Fruit fly (Drosophila melanogaster): ENCODE measurements around the gene ttk.

Gene ttk

DNA sequence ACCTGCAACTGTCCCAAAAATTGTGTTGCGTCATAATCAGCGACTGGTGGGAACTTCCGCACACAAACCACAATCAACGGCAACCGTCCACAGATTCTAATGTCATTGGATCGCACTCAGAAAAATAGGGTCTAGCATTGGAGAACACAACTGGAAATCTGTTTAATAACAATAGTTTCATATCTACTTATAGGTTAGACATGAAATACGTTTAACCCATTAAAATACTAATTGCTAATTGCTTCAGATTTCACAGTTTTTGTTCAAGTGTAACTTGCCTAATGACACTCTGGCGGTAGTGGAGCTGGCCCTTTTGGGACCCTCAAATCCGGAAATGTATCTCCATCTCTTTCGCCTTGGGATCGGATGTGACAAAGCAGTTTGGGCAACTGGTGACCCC, 17.0 kb upstream of the ttk start (continued):
- TF ChIP-seq exex (tag; optimal IDR thresholded peaks at IDR 0.05) = no peak
- TF ChIP-seq amos (GFP tag; IDR thresholded peaks at IDR 0.05; ENCODE audit: partially characterized antibody) = no peak
- TF ChIP-seq GATAe (GFP tag; conservative IDR thresholded peaks at IDR 0.05) = no peak
- no peak for TF ChIP-seq nerfin-2 (GFP tag; IDR thresholded peaks at IDR 0.05; ENCODE audit: partially characterized antibody)
- TF ChIP-seq Lhr (GFP tag; optimal IDR thresholded peaks at IDR 0.05) = no peak
- no peak for TF ChIP-seq CG12942 (GFP tag; optimal IDR thresholded peaks at IDR 0.05)
- no peak for TF ChIP-seq CG12299 (tag; optimal IDR thresholded peaks at IDR 0.05)
- no peak for TF ChIP-seq H2.0 (GFP tag; IDR thresholded peaks at IDR 0.05)
- TF ChIP-seq dm (GFP tag; optimal IDR thresholded peaks at IDR 0.05) = no peak
- no peak for TF ChIP-seq run (tag; optimal IDR thresholded peaks at IDR 0.05)
- no peak for TF ChIP-seq da (GFP tag; optimal IDR thresholded peaks at IDR 0.05)
- peak; percentile 32 for TF ChIP-seq nmo (GFP tag; optimal IDR thresholded peaks at IDR 0.05)
- no peak for TF ChIP-seq CG13775 (GFP tag; optimal IDR thresholded peaks at IDR 0.05)
- no peak for TF ChIP-seq CkIIα-i1 (GFP tag; IDR thresholded peaks at IDR 0.05)
- no peak for TF ChIP-seq CG30431 (GFP tag; optimal IDR thresholded peaks at IDR 0.05)
- no peak for TF ChIP-seq bbx (GFP tag; IDR thresholded peaks at IDR 0.05; ENCODE audit: partially characterized antibody)
- peak; percentile 64 for TF ChIP-seq Xrp1 (GFP tag; IDR thresholded peaks at IDR 0.05)
- no peak for TF ChIP-seq CG10462 (GFP tag; optimal IDR thresholded peaks at IDR 0.05)
- TF ChIP-seq sr (GFP tag; IDR thresholded peaks at IDR 0.05) = no peak
- no peak for TF ChIP-seq CG4424 (GFP tag; optimal IDR thresholded peaks at IDR 0.05)
- 0 out of 3 replicates have a peak, but pooled peaks have one; percentile 51 for TF ChIP-seq otp (GFP tag; IDR thresholded peaks at IDR 0.05)
- TF ChIP-seq NC2β (GFP tag; optimal IDR thresholded peaks at IDR 0.05) = no peak
- TF ChIP-seq CG30403 (GFP tag; optimal IDR thresholded peaks at IDR 0.05) = peak; percentile 18
- peak; percentile 29 for TF ChIP-seq CG18262 (tag; optimal IDR thresholded peaks at IDR 0.05)
- TF ChIP-seq CG8944 (GFP tag; optimal IDR thresholded peaks at IDR 0.05) = no peak
- no peak for TF ChIP-seq CG17186 (GFP tag; optimal IDR thresholded peaks at IDR 0.05)
- TF ChIP-seq unc-4 (GFP tag; IDR thresholded peaks at IDR 0.05; ENCODE audit: partially characterized antibody) = no peak
- TF ChIP-seq Lpt (GFP tag; optimal IDR thresholded peaks at IDR 0.05) = no peak
- no peak for TF ChIP-seq tin (GFP tag; optimal IDR thresholded peaks at IDR 0.05)
- no peak for TF ChIP-seq tll (GFP tag; optimal IDR thresholded peaks at IDR 0.05)
- no peak for TF ChIP-seq fu2 (GFP tag; optimal IDR thresholded peaks at IDR 0.05)
- no peak for TF ChIP-seq CG16813 (GFP tag; IDR thresholded peaks at IDR 0.05; ENCODE audit: partially characterized antibody)
- no peak for TF ChIP-seq kah (GFP tag; optimal IDR thresholded peaks at IDR 0.05)
- no peak for TF ChIP-seq gcm (GFP tag; optimal IDR thresholded peaks at IDR 0.05)
- no peak for TF ChIP-seq CG10959 (GFP tag; IDR thresholded peaks at IDR 0.05)
- TF ChIP-seq fru (optimal IDR thresholded peaks at IDR 0.05) = no peak
- no peak for TF ChIP-seq CG14050 (GFP tag; IDR thresholded peaks at IDR 0.05)
- no peak for TF ChIP-seq CG1529 (GFP tag; optimal IDR thresholded peaks at IDR 0.05)
- no peak for TF ChIP-seq CG11085 (GFP tag; IDR thresholded peaks at IDR 0.05)
- TF ChIP-seq psq (GFP tag; optimal IDR thresholded peaks at IDR 0.05) = no peak
- TF ChIP-seq CG14965 (GFP tag; optimal IDR thresholded peaks at IDR 0.05; ENCODE audit: borderline replicate concordance) = no peak
- no peak for TF ChIP-seq grn (GFP tag; optimal IDR thresholded peaks at IDR 0.05)
- TF ChIP-seq ATbp (GFP tag; optimal IDR thresholded peaks at IDR 0.05) = no peak
- no peak for TF ChIP-seq CG12219 (GFP tag; optimal IDR thresholded peaks at IDR 0.05)
- TF ChIP-seq CG34376 (GFP tag; optimal IDR thresholded peaks at IDR 0.05) = no peak
- TF ChIP-seq Rfx (GFP tag; IDR thresholded peaks at IDR 0.05) = no peak
- no peak for TF ChIP-seq D19A (tag; optimal IDR thresholded peaks at IDR 0.05)
- peak; percentile 93 for TF ChIP-seq sens (GFP tag)
- no peak for TF ChIP-seq trem (tag; optimal IDR thresholded peaks at IDR 0.05)
- peak; percentile 50; the same call in 1 of the 2 replicates for TF ChIP-seq CG17328 (GFP tag; IDR thresholded peaks at IDR 0.05)
- no peak for TF ChIP-seq prd (optimal IDR thresholded peaks at IDR 0.05)
- TF ChIP-seq prd (GFP tag; IDR thresholded peaks at IDR 0.05) = peak; percentile 37; the same call in 1 of the 3 replicates
- TF ChIP-seq peb (GFP tag; IDR thresholded peaks at IDR 0.05) = no peak

Data from whole organism, embryonic.